Worm (Caenorhabditis elegans): ENCODE data around the gene K08E5.5.

K08E5.5 gene

DNA sequence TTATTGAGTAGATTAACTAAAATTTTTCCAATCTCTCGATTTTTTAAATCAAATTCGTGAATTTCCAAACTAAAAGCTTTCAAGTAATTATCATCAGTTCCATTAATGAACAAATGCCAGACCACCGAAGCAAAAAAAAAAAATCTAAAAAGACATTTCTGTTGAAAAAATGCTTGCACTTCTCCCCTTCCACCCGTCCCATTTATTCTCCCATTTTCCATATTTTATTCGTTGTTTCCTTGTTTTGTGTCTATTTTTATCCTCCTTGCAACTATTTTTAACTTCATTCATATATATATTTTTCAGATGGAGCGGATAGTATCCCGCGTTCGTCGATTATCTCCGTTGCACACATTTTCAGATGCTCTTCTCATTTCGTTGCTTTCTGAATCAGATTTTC is 28.6 kb upstream of the K08E5.5 start, which contains the start of gene epac-1:
Gene epac-1, plus strand, starts transcription at position 301 of the 400 bp plus-strand sequence.
- TF ChIP-seq elt-3 (tag; optimal IDR thresholded peaks at IDR 0.05) = no peak
- no peak for TF ChIP-seq lin-13 (tag; optimal IDR thresholded peaks at IDR 0.05)
- no peak for TF ChIP-seq mls-2 (tag; optimal IDR thresholded peaks at IDR 0.05)

DNA sequence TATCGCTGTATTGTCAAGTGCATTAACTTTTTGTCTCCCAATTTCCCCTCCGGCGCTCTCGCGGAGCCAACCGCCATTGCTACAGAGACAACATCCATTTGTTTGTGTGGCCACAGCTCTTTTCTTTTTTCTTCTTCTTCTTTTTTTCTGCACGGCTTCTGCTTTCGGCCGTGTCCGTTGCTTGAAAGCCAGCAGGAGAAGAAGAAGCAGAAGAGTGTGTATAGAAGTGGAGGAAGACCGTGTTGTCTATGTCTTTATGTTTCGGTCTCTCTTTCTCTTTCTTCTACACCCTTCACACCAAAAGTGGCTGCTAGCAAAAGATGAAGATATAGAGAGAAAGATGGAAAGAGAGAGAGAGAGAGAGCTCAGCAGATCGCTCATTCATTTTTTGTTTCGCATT is 27.6 kb upstream of the K08E5.5 start:
- TF ChIP-seq nhr-12 (tag; optimal IDR thresholded peaks at IDR 0.05) = no peak

DNA sequence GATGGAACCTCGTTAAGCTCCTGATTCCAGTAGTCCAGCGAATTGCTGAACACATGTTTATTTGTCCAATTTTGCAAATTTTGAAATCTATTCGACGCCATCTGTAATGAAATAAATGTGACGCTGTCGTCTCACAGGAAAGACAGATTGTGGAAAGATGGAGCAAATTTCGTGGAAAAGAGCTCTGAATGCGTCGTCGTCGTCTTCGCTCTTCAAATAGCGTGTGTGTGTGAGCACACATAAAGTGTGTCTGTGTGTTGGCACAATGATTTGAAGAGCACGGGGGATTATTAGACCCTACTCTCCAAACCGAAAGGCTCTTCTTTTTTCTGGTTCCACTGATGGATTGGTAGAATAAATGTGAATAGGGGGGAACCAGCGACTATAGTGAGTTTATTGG is 25.9 kb upstream of the K08E5.5 start, which contains the start of gene unc-47:
Gene unc-47, minus strand, starts transcription at position 101 of the 400 bp plus-strand sequence.
- TF ChIP-seq snpc-4 (tag; optimal IDR thresholded peaks at IDR 0.05) (no peak), sptf-1 (tag; optimal IDR thresholded peaks at IDR 0.05) (no peak), ztf-11 (tag; optimal IDR thresholded peaks at IDR 0.05) (no peak), cnd-1 (tag; optimal IDR thresholded peaks at IDR 0.05) (no peak), blmp-1 (tag; optimal IDR thresholded peaks at IDR 0.05) (no peak), nhr-76 (tag; optimal IDR thresholded peaks at IDR 0.05) (no peak), tbx-8 (GFP tag; optimal IDR thresholded peaks at IDR 0.05) (no peak), mls-2 (tag; optimal IDR thresholded peaks at IDR 0.05) (no peak), sem-2 (GFP tag; optimal IDR thresholded peaks at IDR 0.05) (no peak), lin-32 (GFP tag; optimal IDR thresholded peaks at IDR 0.05) (no peak), mab-5 (tag; optimal IDR thresholded peaks at IDR 0.05) (no peak), lsy-2 (tag; optimal IDR thresholded peaks at IDR 0.05) (no peak), zip-8 (tag; optimal IDR thresholded peaks at IDR 0.05) (no peak), ceh-39 (tag; optimal IDR thresholded peaks at IDR 0.05) (no peak), nhr-12 (tag; optimal IDR thresholded peaks at IDR 0.05) (no peak), ham-2 (GFP tag; optimal IDR thresholded peaks at IDR 0.05) (no peak), unc-62 (GFP tag; optimal IDR thresholded peaks at IDR 0.05) (no peak), lin-13 (tag; optimal IDR thresholded peaks at IDR 0.05) (no peak), mep-1 (tag; optimal IDR thresholded peaks at IDR 0.05) (no peak), ces-1 (GFP tag; optimal IDR thresholded peaks at IDR 0.05) (no peak)

DNA sequence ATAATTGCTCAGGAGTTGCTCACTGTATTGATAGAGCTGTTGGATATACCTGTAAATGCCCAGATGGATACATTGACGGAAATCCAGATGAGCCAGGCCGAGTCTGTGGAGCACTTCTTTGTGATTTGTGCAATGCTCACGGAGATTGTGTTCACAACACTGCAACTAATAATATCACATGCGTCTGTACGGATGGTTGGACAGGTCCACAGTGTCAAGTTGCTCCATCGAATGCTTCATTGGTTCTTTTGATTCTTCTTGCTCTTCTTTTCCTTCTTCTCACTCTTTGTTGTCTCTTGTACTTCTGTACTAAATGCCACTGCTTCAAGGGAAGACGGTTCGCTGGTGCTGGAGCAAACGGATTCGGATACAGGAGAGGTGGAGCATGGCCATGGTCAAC is 21.6 kb upstream of the K08E5.5 start:
- no peak for TF ChIP-seq pha-4 (tag; optimal IDR thresholded peaks at IDR 0.05)
- TF ChIP-seq ces-1 (GFP tag; optimal IDR thresholded peaks at IDR 0.05) = no peak
- TF ChIP-seq elt-1 (tag; optimal IDR thresholded peaks at IDR 0.05; ENCODE audit: borderline replicate concordance, insufficient read depth) = no peak
- TF ChIP-seq elt-3 (tag; optimal IDR thresholded peaks at IDR 0.05) = no peak
- no peak for TF ChIP-seq bed-3 (GFP tag; optimal IDR thresholded peaks at IDR 0.05)
- no peak for TF ChIP-seq zip-8 (tag; optimal IDR thresholded peaks at IDR 0.05)
- no peak for TF ChIP-seq hlh-1 (tag; optimal IDR thresholded peaks at IDR 0.05)
- TF ChIP-seq blmp-1 (tag; optimal IDR thresholded peaks at IDR 0.05) = no peak
- no peak for TF ChIP-seq nhr-237 (tag; optimal IDR thresholded peaks at IDR 0.05)

DNA sequence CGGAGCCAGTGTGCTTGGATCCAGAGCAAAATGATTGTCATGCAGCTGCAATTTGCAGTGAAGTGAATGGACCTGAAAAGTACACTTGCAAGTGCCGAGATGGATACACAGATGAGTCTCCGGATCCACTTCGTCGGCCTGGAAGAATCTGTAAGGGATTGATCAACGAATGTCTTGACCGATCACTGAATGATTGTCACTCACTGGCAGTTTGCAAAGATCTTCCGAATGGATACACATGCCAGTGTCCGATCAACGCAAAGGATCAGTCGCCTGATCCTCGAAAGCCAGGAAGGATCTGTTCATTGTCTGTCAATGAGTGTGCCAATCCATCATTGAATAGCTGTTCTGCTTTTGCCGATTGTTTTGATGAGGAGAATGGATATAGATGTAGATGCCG is 19.2 kb upstream of the K08E5.5 start:
- TF ChIP-seq ceh-83 (GFP tag; optimal IDR thresholded peaks at IDR 0.05) (no peak), ztf-11 (tag; optimal IDR thresholded peaks at IDR 0.05) (no peak), mls-2 (tag; optimal IDR thresholded peaks at IDR 0.05) (no peak), blmp-1 (tag; optimal IDR thresholded peaks at IDR 0.05) (no peak), elt-1 (tag; optimal IDR thresholded peaks at IDR 0.05; ENCODE audit: borderline replicate concordance, insufficient read depth) (no peak)

DNA sequence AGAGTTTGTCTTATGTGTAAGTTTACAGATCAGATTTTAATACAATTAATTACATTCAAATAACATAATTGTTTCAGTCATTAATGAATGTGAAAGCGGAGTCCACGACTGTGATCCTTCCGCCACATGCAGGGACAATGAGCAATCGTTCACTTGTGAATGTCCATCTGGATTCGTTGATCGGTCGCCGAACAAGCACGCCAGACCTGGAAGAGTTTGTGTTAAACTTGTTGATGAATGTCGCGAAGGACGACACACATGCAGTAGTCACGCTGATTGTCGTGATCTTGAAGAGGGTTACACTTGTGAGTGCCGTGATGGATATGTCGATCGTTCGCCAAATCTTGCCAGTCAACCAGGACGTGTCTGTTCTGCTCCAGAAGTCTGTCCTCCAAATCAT is 18.3 kb upstream of the K08E5.5 start:
- TF ChIP-seq drap-1 (GFP tag; optimal IDR thresholded peaks at IDR 0.05) (no peak), hlh-1 (tag; optimal IDR thresholded peaks at IDR 0.05) (no peak), mls-2 (tag; optimal IDR thresholded peaks at IDR 0.05) (no peak), lin-13 (tag; optimal IDR thresholded peaks at IDR 0.05) (no peak), M03D4.4 (tag; optimal IDR thresholded peaks at IDR 0.05) (no peak), ztf-11 (tag; optimal IDR thresholded peaks at IDR 0.05) (no peak), nhr-28 (tag; optimal IDR thresholded peaks at IDR 0.05) (no peak), unc-39 (tag; optimal IDR thresholded peaks at IDR 0.05) (no peak), zip-8 (tag; optimal IDR thresholded peaks at IDR 0.05) (no peak), pha-4 (tag; optimal IDR thresholded peaks at IDR 0.05) (no peak), unc-62 (GFP tag; optimal IDR thresholded peaks at IDR 0.05) (no peak), elt-3 (tag; optimal IDR thresholded peaks at IDR 0.05) (no peak), ceh-43 (GFP tag; optimal IDR thresholded peaks at IDR 0.05) (no peak)
